Worm (Caenorhabditis elegans): Measurements from ENCODE around the gene F26A1.9.

The F26A1.9 gene

ce11 chrIII:4870478-4870877 lies 41.1 kb upstream of the F26A1.9 start, which contains the start of gene gipc-1:
Gene gipc-1 (plus strand): TSS chrIII:4870778.
- no peak for TF ChIP-seq elt-3 (tag; optimal IDR thresholded peaks at IDR 0.05)
- TF ChIP-seq ceh-28 (tag; optimal IDR thresholded peaks at IDR 0.05): no peak
- TF ChIP-seq ZK546.5 (tag; optimal IDR thresholded peaks at IDR 0.05): no peak
- TF ChIP-seq nhr-237 (tag; optimal IDR thresholded peaks at IDR 0.05): no peak
- no peak for TF ChIP-seq ama-1 (optimal IDR thresholded peaks at IDR 0.05)
- no peak for TF ChIP-seq fos-1 (tag; optimal IDR thresholded peaks at IDR 0.05)
- no peak for TF ChIP-seq fkh-10 (GFP tag; optimal IDR thresholded peaks at IDR 0.05)
- no peak for TF ChIP-seq egl-27 (tag; optimal IDR thresholded peaks at IDR 0.05)
- no peak for TF ChIP-seq elt-1 (tag; optimal IDR thresholded peaks at IDR 0.05)
- no peak for TF ChIP-seq elt-2 (tag; optimal IDR thresholded peaks at IDR 0.05)
- TF ChIP-seq snpc-4 (tag; optimal IDR thresholded peaks at IDR 0.05): no peak
- no peak for TF ChIP-seq skn-1 (tag; optimal IDR thresholded peaks at IDR 0.05)
- no peak for TF ChIP-seq daf-12 (tag; optimal IDR thresholded peaks at IDR 0.05)

- TF ChIP-seq lin-15B (tag; optimal IDR thresholded peaks at IDR 0.05): no peak
- TF ChIP-seq ZK546.5 (tag; optimal IDR thresholded peaks at IDR 0.05): no peak
- TF ChIP-seq nhr-77 (tag; optimal IDR thresholded peaks at IDR 0.05): no peak
- no peak for TF ChIP-seq lsy-12 (tag; optimal IDR thresholded peaks at IDR 0.05)
- no peak for TF ChIP-seq nhr-23 (tag; optimal IDR thresholded peaks at IDR 0.05)
- no peak for TF ChIP-seq zag-1 (tag; optimal IDR thresholded peaks at IDR 0.05)
- no peak for TF ChIP-seq ceh-82 (tag; optimal IDR thresholded peaks at IDR 0.05)
- TF ChIP-seq egl-5 (tag; optimal IDR thresholded peaks at IDR 0.05): no peak
- TF ChIP-seq eor-1 (tag; optimal IDR thresholded peaks at IDR 0.05): no peak
- no peak for TF ChIP-seq nhr-76 (tag; optimal IDR thresholded peaks at IDR 0.05)
- TF ChIP-seq nhr-28 (tag; optimal IDR thresholded peaks at IDR 0.05): no peak
- TF ChIP-seq nhr-43 (tag; optimal IDR thresholded peaks at IDR 0.05; ENCODE audit: poor library complexity, severe bottlenecking): no peak
- no peak for TF ChIP-seq ztf-4 (tag; optimal IDR thresholded peaks at IDR 0.05)
- TF ChIP-seq nhr-11 (tag; optimal IDR thresholded peaks at IDR 0.05): no peak
- no peak for TF ChIP-seq mml-1 (tag; optimal IDR thresholded peaks at IDR 0.05)
These were observed 39.3 kb upstream of the F26A1.9 start, which contains the start of the genes msd-4 and C35D10.3 for ce11 chrIII:4868643-4869042. Gene msd-4 (minus strand): TSS chrIII:4868743. Gene C35D10.3 (plus strand): TSS chrIII:4868921.

ce11 chrIII:4866762-4867161 lies 37.4 kb upstream of the F26A1.9 start, which contains the start of gene C35D10.17:
Gene C35D10.17 (plus strand): TSS chrIII:4867062.
- no peak for TF ChIP-seq jun-1 (tag; optimal IDR thresholded peaks at IDR 0.05)
- no peak for TF ChIP-seq fkh-2 (tag; optimal IDR thresholded peaks at IDR 0.05)
- TF ChIP-seq ZK546.5 (tag; optimal IDR thresholded peaks at IDR 0.05): no peak
- TF ChIP-seq fkh-10 (GFP tag; optimal IDR thresholded peaks at IDR 0.05): no peak
- TF ChIP-seq skn-1 (tag; optimal IDR thresholded peaks at IDR 0.05): no peak
- no peak for TF ChIP-seq lsy-12 (tag; optimal IDR thresholded peaks at IDR 0.05)

- TF ChIP-seq egl-27 (tag; optimal IDR thresholded peaks at IDR 0.05) (no peak), eor-1 (tag; optimal IDR thresholded peaks at IDR 0.05) (no peak), nhr-76 (tag; optimal IDR thresholded peaks at IDR 0.05) (no peak), elt-2 (tag; optimal IDR thresholded peaks at IDR 0.05) (no peak), nhr-28 (tag; optimal IDR thresholded peaks at IDR 0.05) (no peak), unc-39 (tag; optimal IDR thresholded peaks at IDR 0.05) (no peak), snpc-4 (tag; optimal IDR thresholded peaks at IDR 0.05) (no peak), nhr-11 (tag; optimal IDR thresholded peaks at IDR 0.05) (no peak), ceh-16 (tag; optimal IDR thresholded peaks at IDR 0.05) (no peak), nhr-67 (tag; optimal IDR thresholded peaks at IDR 0.05) (no peak), egl-5 (tag; optimal IDR thresholded peaks at IDR 0.05) (no peak), unc-62 (GFP tag; optimal IDR thresholded peaks at IDR 0.05) (no peak), ceh-9 (tag; optimal IDR thresholded peaks at IDR 0.05) (no peak), elt-3 (tag; optimal IDR thresholded peaks at IDR 0.05) (no peak), ZK546.5 (tag; optimal IDR thresholded peaks at IDR 0.05) (no peak), hmg-11 (tag; optimal IDR thresholded peaks at IDR 0.05) (no peak), nhr-23 (tag; optimal IDR thresholded peaks at IDR 0.05) (no peak), nhr-237 (tag; optimal IDR thresholded peaks at IDR 0.05) (no peak)
These were observed 33.8 kb upstream of the F26A1.9 start, which contains the start of gene coq-8 for ce11 chrIII:4863127-4863526. Gene coq-8 (plus strand): TSS chrIII:4863427.
